Fruit fly (Drosophila melanogaster) whole organism, wandering third instar larva: Measurements from ENCODE around the gene Trm1.

ENCODE experiments used
- Abd-B ChIP-seq: fragments of >200 bp; optimal IDR thresholded peaks from 2 replicates; lab custom pipeline; 2017; ENCODE audit warnings: missing biosample characterization, missing genetic modification characterization
- CG32264 ChIP-seq: fragments of 200-800 bp; sonication (Bioruptor generic); optimal IDR thresholded peaks from 2 replicates; lab custom pipeline; 2016; ENCODE audit warnings: missing biosample characterization, missing genetic modification characterization
- CG9705 ChIP-seq: fragments of 200-800 bp; sonication (Bioruptor generic); optimal IDR thresholded peaks from 2 replicates; lab custom pipeline; 2018; ENCODE audit warnings: missing biosample characterization, mild to moderate bottlenecking, missing genetic modification characterization
- CrebA ChIP-seq: fragments of 200-800 bp; sonication (Bioruptor generic); optimal IDR thresholded peaks from 2 replicates; lab custom pipeline; 2016; ENCODE audit warnings: missing biosample characterization, mild to moderate bottlenecking, missing genetic modification characterization, borderline replicate concordance
- Dfd ChIP-seq: fragments of >200 bp; optimal IDR thresholded peaks from 2 replicates; lab custom pipeline; 2017; ENCODE audit warnings: missing biosample characterization, missing genetic modification characterization
- Dif ChIP-seq: fragments of 200-275, 200-300 bp; sonication (Bioruptor generic); optimal IDR thresholded peaks from 2 replicates; lab custom pipeline; 2018; ENCODE audit warnings: missing biosample characterization, missing genetic modification characterization; ENCODE audit not compliant: partially characterized antibody
- GATAd ChIP-seq: sonication (Bioruptor generic); optimal IDR thresholded peaks from 2 replicates; lab custom pipeline; 2016; ENCODE audit warnings: missing biosample characterization, missing genetic modification characterization
- Hnf4 ChIP-seq: fragments of 200-800 bp; sonication (Bioruptor generic); optimal IDR thresholded peaks from 2 replicates; lab custom pipeline; 2016; ENCODE audit warnings: missing biosample characterization, mild to moderate bottlenecking, missing genetic modification characterization
- Hr78 ChIP-seq: fragments of >200 bp; optimal IDR thresholded peaks from 2 replicates; lab custom pipeline; 2017; ENCODE audit warnings: missing biosample characterization, missing genetic modification characterization
- Hr83 ChIP-seq: fragments of 200-300 bp; sonication (Bioruptor generic); optimal IDR thresholded peaks from 2 replicates; lab custom pipeline; 2016; ENCODE audit warnings: missing biosample characterization, mild to moderate bottlenecking, missing genetic modification characterization, moderate library complexity; ENCODE audit not compliant: poor library complexity, severe bottlenecking
- Jra ChIP-seq: sonication (Bioruptor generic); optimal IDR thresholded peaks from 2 replicates; lab custom pipeline; 2016; ENCODE audit warnings: missing biosample characterization, missing genetic modification characterization
- Mio ChIP-seq: sonication (Bioruptor generic); optimal IDR thresholded peaks from 2 replicates; lab custom pipeline; 2016; ENCODE audit warnings: missing biosample characterization, missing genetic modification characterization
- Myc ChIP-seq: fragments of >200 bp; optimal IDR thresholded peaks from 2 replicates; lab custom pipeline; 2017
- N ChIP-seq: fragments of >200 bp; optimal IDR thresholded peaks from 2 replicates; lab custom pipeline; 2018; ENCODE audit warnings: missing biosample characterization, missing external identifiers, missing genetic modification characterization
- OdsH ChIP-seq: fragments of 200-800 bp; sonication (Bioruptor generic); optimal IDR thresholded peaks from 2 replicates; lab custom pipeline; 2016; ENCODE audit warnings: missing biosample characterization, mild to moderate bottlenecking, missing genetic modification characterization
- Rel ChIP-seq, 2 experiments: fragments of 200-800 bp; sonication (Bioruptor generic) in 1 of 2; optimal IDR thresholded peaks; 2 replicates in 1 of 2; 3 replicates in 1 of 2; lab custom pipeline; 2016 to 2019; ENCODE audit warnings: mild to moderate bottlenecking in 2 of 2, missing biosample characterization in 2 of 2, missing genetic modification characterization in 2 of 2, moderate library complexity in 1 of 2
- Sp1 ChIP-seq: fragments of 200-800 bp; sonication (Bioruptor generic); optimal IDR thresholded peaks from 3 replicates; lab custom pipeline; 2019; ENCODE audit warnings: missing biosample characterization, mild to moderate bottlenecking, missing genetic modification characterization, moderate library complexity
- Vsx2 ChIP-seq: fragments of 200-300, 225-300 bp; sonication (Bioruptor generic); optimal IDR thresholded peaks from 2 replicates; lab custom pipeline; 2018; ENCODE audit warnings: missing biosample characterization, missing genetic modification characterization; ENCODE audit not compliant: partially characterized antibody
- br ChIP-seq: fragments of 200-800 bp; sonication (Bioruptor generic); optimal IDR thresholded peaks from 2 replicates; lab custom pipeline; 2016; ENCODE audit warnings: missing biosample characterization, missing genetic modification characterization
- brk ChIP-seq: fragments of 200-800 bp; sonication (Bioruptor generic); optimal IDR thresholded peaks from 2 replicates; lab custom pipeline; 2016; ENCODE audit warnings: missing biosample characterization, mild to moderate bottlenecking, missing genetic modification characterization
- dl ChIP-seq, 2 experiments: fragments of 175-275, 200-275 bp in 1 of 2; fragments of 200-275 bp in 1 of 2; sonication (Bioruptor generic); optimal IDR thresholded peaks; lab custom pipeline; 2018; ENCODE audit warnings: mild to moderate bottlenecking in 2 of 2, missing biosample characterization in 2 of 2, missing genetic modification characterization in 2 of 2, moderate library complexity in 2 of 2; ENCODE audit not compliant: partially characterized antibody in 2 of 2, insufficient read depth in 1 of 2
- dmrt93B ChIP-seq: fragments of 200-800 bp; sonication (Bioruptor generic); optimal IDR thresholded peaks from 2 replicates; lab custom pipeline; 2018; ENCODE audit warnings: missing biosample characterization, mild to moderate bottlenecking, missing genetic modification characterization
- dsf ChIP-seq: sonication (Bioruptor generic); optimal IDR thresholded peaks from 2 replicates; lab custom pipeline; 2016; ENCODE audit warnings: missing biosample characterization, missing genetic modification characterization, borderline replicate concordance
- ey ChIP-seq: fragments of 200-800 bp; sonication (Bioruptor generic); optimal IDR thresholded peaks from 2 replicates; lab custom pipeline; 2016; ENCODE audit warnings: missing biosample characterization, missing genetic modification characterization
- foxo ChIP-seq, 2 experiments: fragments of 200-800 bp; sonication (Bioruptor generic); optimal IDR thresholded peaks; 2 replicates in 1 of 2; 3 replicates in 1 of 2; lab custom pipeline; 2016 to 2017; ENCODE audit warnings: missing biosample characterization in 2 of 2, missing genetic modification characterization in 2 of 2
- fru ChIP-seq: fragments of 200-800 bp; sonication (Bioruptor generic); optimal IDR thresholded peaks from 3 replicates; lab custom pipeline; 2016; ENCODE audit warnings: missing biosample characterization, mild to moderate bottlenecking, missing genetic modification characterization
- h ChIP-seq: fragments of 200-800 bp; sonication (Bioruptor generic); optimal IDR thresholded peaks from 3 replicates; lab custom pipeline; 2016; ENCODE audit warnings: missing biosample characterization, mild to moderate bottlenecking, missing genetic modification characterization
- jim ChIP-seq: fragments of 175-275, 200-325 bp; sonication (Bioruptor generic); optimal IDR thresholded peaks from 2 replicates; lab custom pipeline; 2016; ENCODE audit warnings: missing biosample characterization, mild to moderate bottlenecking, missing genetic modification characterization
- lola ChIP-seq: fragments of >200 bp; optimal IDR thresholded peaks from 2 replicates; lab custom pipeline; 2017; ENCODE audit warnings: missing biosample characterization, missing genetic modification characterization
- pan ChIP-seq: fragments of >200 bp; optimal IDR thresholded peaks from 2 replicates; lab custom pipeline; 2017
- psq ChIP-seq: fragments of 200-800 bp; sonication (Bioruptor generic); optimal IDR thresholded peaks from 3 replicates; lab custom pipeline; 2017; ENCODE audit warnings: missing biosample characterization, mild to moderate bottlenecking, missing genetic modification characterization, moderate library complexity
- rgr ChIP-seq: fragments of 200-800 bp; sonication (Bioruptor generic); optimal IDR thresholded peaks from 3 replicates; lab custom pipeline; 2016; ENCODE audit warnings: missing biosample characterization, mild to moderate bottlenecking, missing genetic modification characterization
- sage ChIP-seq: fragments of 200-800 bp; sonication (Bioruptor generic); optimal IDR thresholded peaks from 2 replicates; lab custom pipeline; 2016; ENCODE audit warnings: missing biosample characterization, mild to moderate bottlenecking, missing genetic modification characterization
- sv ChIP-seq: fragments of 200-800 bp; sonication (Bioruptor generic); optimal IDR thresholded peaks from 3 replicates; lab custom pipeline; 2016; ENCODE audit warnings: missing biosample characterization, missing genetic modification characterization
- tai ChIP-seq: sonication (Bioruptor generic); optimal IDR thresholded peaks from 2 replicates; lab custom pipeline; 2016; ENCODE audit warnings: missing biosample characterization, missing genetic modification characterization
- woc ChIP-seq: sonication (Bioruptor generic); optimal IDR thresholded peaks from 2 replicates; lab custom pipeline; 2016; ENCODE audit warnings: missing biosample characterization, mild to moderate bottlenecking, missing genetic modification characterization

Gene Trm1

DNA sequence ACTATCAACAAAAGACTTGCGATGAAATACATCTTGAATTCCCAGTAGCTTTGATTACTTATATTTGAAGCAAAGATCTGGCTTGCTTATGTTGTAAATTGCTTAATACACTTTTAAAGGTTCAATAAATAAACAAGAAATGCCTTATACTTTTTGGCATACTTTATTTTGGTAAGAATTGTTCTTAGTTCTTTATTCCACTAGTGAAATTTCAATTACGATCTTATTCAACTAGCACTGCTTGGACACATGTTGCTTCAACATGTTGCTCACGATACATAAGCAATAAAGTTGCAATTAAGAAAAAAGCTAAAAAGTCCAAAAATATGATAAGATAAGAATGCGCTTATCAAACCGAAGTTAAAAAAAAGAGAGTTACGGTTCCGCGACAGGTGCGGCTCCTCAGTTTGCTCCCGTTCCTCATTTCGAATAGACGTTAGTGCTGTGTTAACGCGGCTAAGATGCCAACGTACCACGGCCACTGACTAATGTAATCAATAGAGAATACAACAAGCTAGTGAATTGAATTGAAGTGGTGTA, 20.3 kb downstream of the Trm1 start, which contains the start of the genes CG5421 and Oatp33Eb:
CG5421 (minus strand) TSS at position 51 of the 540 bp plus-strand sequence.
Oatp33Eb (plus strand) TSS at position 403 of the 540 bp plus-strand sequence.
- TF ChIP-seq Vsx2 (no peak), Sp1 (GFP tag; lab: Kevin White, UChicago) (peak; percentile 39), sage (GFP tag; lab: Kevin White, UChicago) (peak; percentile 36)

DNA sequence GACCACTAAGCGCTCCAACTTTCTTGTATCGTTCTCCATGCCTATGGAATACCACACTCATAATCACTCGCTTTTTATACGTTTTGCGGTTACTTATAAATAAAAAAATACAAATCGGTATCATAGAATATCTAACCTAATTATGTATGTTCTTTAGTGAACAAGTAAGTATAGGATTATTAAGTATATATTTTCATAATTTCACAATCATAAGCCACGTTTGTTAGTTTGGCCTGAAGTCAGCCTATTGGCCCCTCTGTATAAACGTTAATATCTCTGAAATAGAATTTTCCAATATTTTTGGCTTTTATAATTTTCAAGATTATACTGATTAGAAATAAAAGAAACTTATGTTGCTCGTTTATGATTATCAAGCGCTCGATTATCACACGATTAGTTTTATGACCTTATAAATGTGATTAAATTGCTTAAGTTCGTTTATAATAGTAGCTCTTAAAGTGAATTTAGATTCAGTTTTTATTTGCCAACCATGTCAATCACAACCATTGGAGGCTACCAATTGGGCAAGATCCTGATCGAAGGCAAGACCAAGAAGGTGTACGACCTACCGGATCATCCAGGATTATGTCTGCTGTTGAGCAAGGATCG, 25.5 kb downstream of the Trm1 start, which contains the start of gene CG5418:
CG5418 (minus strand) TSS at position 51 of the 609 bp plus-strand sequence.
- TF ChIP-seq sv (GFP tag; lab: Kevin White, UChicago) (no peak), GATAd (no peak), pan (lab: Kevin White, UChicago) (no peak), Hr83 (GFP tag; lab: Kevin White, UChicago) (no peak), woc (GFP tag; lab: Kevin White, UChicago) (no peak), foxo (GFP tag; optimal IDR thresholded peaks at IDR 0.05; lab: Kevin White, UChicago) (no peak), Hr78 (GFP tag; lab: Kevin White, UChicago) (no peak), Dif (GFP tag; lab: Kevin White, UChicago) (no peak), OdsH (no peak), Vsx2 (no peak), Hnf4 (GFP tag; lab: Kevin White, UChicago) (no peak), CG32264 (no peak), br (GFP tag; lab: Kevin White, UChicago) (no peak), Rel (GFP tag; optimal IDR thresholded peaks at IDR 0.05; lab: Kevin White, UChicago) (no peak), Rel (tag; optimal IDR thresholded peaks at IDR 0.05; lab: Kevin White, UChicago) (no peak), tai (no peak), Jra (no peak), Sp1 (GFP tag; lab: Kevin White, UChicago) (no peak), jim (no peak), sage (GFP tag; lab: Kevin White, UChicago) (no peak)

DNA sequence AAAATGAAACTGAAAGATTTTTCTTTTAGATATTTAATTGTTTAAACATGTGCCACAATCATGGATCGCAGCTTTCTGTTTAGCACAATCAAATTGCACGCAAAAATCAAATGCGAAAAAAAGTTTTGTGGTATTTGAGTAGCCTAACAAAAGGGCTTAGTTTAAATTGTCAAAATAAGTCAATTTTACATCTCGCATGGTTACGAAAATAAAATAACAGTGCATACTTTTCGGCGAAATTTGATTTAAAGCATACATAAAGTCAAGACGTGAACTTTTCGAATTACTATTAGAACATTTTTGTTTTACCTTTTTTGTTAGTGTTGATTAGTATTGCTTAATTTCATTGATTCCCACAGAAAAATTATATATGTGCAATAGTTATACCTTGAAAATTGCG, 27.2 kb downstream of the Trm1 start:
- TF ChIP-seq tai (no peak), rgr (GFP tag; lab: Kevin White, UChicago) (no peak), Dfd (GFP tag; lab: Kevin White, UChicago) (no peak), foxo (GFP tag; optimal IDR thresholded peaks at IDR 0.05; lab: Kevin White, UChicago) (no peak), GATAd (no peak), Dif (GFP tag; lab: Kevin White, UChicago) (no peak), jim (no peak), Abd-B (GFP tag; lab: Kevin White, UChicago) (no peak), sage (GFP tag; lab: Kevin White, UChicago) (peak; percentile 17), Rel (GFP tag; optimal IDR thresholded peaks at IDR 0.05; lab: Kevin White, UChicago) (no peak), Rel (tag; optimal IDR thresholded peaks at IDR 0.05; lab: Kevin White, UChicago) (no peak), CG9705 (GFP tag; lab: Kevin White, UChicago) (no peak), br (GFP tag; lab: Kevin White, UChicago) (no peak), pan (lab: Kevin White, UChicago) (no peak), Vsx2 (peak; percentile 76), OdsH (no peak), N (GFP tag; lab: Kevin White, UChicago) (peak; percentile 49), woc (GFP tag; lab: Kevin White, UChicago) (peak; percentile 2), psq (no peak), dmrt93B (GFP tag; lab: Kevin White, UChicago) (no peak), fru (no peak), lola (GFP tag; lab: Kevin White, UChicago) (no peak), h (GFP tag; lab: Kevin White, UChicago) (no peak), dl (GFP tag; optimal IDR thresholded peaks at IDR 0.05; lab: Kevin White, UChicago; ENCODE audit: insufficient read depth in 1 of 2, partially characterized antibody in 2 of 2) (no peak), dsf (no peak), Myc (lab: Kevin White, UChicago) (peak; percentile 85), Jra (no peak), CG32264 (no peak), sv (GFP tag; lab: Kevin White, UChicago) (no peak), Mio (GFP tag; lab: Kevin White, UChicago) (no peak), Hnf4 (GFP tag; lab: Kevin White, UChicago) (peak; percentile 15), CrebA (GFP tag; lab: Kevin White, UChicago) (no peak), ey (GFP tag; lab: Kevin White, UChicago) (no peak), Hr83 (GFP tag; lab: Kevin White, UChicago) (no peak), brk (GFP tag; lab: Kevin White, UChicago) (peak; percentile 42), Hr78 (GFP tag; lab: Kevin White, UChicago) (no peak), Sp1 (GFP tag; lab: Kevin White, UChicago) (no peak)
